Worm (Caenorhabditis elegans) whole organism, early embryonic: Measurements from ENCODE around the gene C35D10.5.

ENCODE experiments used
- B0310.2 ChIP-seq: sonication (generic microtip); optimal IDR thresholded peaks from 2 replicates; lab custom pipeline; 2016; ENCODE audit warnings: mild to moderate bottlenecking, missing genetic modification characterization, missing compliant biosample characterization
- F13C5.2 ChIP-seq: sonication (generic microtip); optimal IDR thresholded peaks from 2 replicates; lab custom pipeline; 2017; ENCODE audit warnings: mild to moderate bottlenecking, missing genetic modification characterization, inconsistent platforms, missing compliant biosample characterization
- aly-1 ChIP-seq: sonication (generic microtip); optimal IDR thresholded peaks from 2 replicates; lab custom pipeline; 2016; ENCODE audit warnings: missing genetic modification characterization, missing compliant biosample characterization
- ama-1 ChIP-seq: fragments of 150-350 bp; optimal IDR thresholded peaks from 2 replicates; lab custom pipeline; 2014
- ceh-13 ChIP-seq: fragments of 200-800 bp; sonication (Bioruptor generic); optimal IDR thresholded peaks from 2 replicates; lab custom pipeline; 2018; ENCODE audit warnings: mild to moderate bottlenecking, missing genetic modification characterization, missing compliant biosample characterization
- ceh-36 ChIP-seq: sonication (generic microtip); optimal IDR thresholded peaks from 2 replicates; lab custom pipeline; 2016; ENCODE audit warnings: missing genetic modification characterization, inconsistent platforms, missing compliant biosample characterization
- ets-7 ChIP-seq: sonication (generic microtip); optimal IDR thresholded peaks from 2 replicates; lab custom pipeline; 2016; ENCODE audit warnings: missing genotype, missing genetic modification characterization, missing compliant biosample characterization
- flt-1 ChIP-seq: fragments of 200-800 bp; sonication (Bioruptor generic); IDR thresholded peaks from 2 replicates; pipeline ENCODE4 v1.3.6; 2022; ENCODE audit warnings: missing genetic modification characterization, missing compliant biosample characterization
- hmbx-1 ChIP-seq: sonication (generic microtip); optimal IDR thresholded peaks from 2 replicates; lab custom pipeline; 2016; ENCODE audit warnings: mild to moderate bottlenecking, missing genetic modification characterization, missing compliant biosample characterization
- hmg-4 ChIP-seq: fragments of 200-800 bp; sonication (Bioruptor generic); optimal IDR thresholded peaks from 2 replicates; lab custom pipeline; 2018; ENCODE audit warnings: mild to moderate bottlenecking, missing genetic modification characterization, missing compliant biosample characterization
- hnd-1 ChIP-seq: sonication (generic microtip); optimal IDR thresholded peaks from 2 replicates; lab custom pipeline; 2016; ENCODE audit warnings: missing genetic modification characterization, missing compliant biosample characterization
- pes-1 ChIP-seq: fragments of 200-800 bp; sonication (Bioruptor generic); IDR thresholded peaks from 2 replicates; pipeline ENCODE4 v1.3.6; 2022; ENCODE audit warnings: missing genetic modification reagents, missing genetic modification characterization, missing compliant biosample characterization
- scrt-1 ChIP-seq: fragments of 200-800 bp; sonication (Bioruptor generic); IDR thresholded peaks from 2 replicates; pipeline ENCODE4 v1.3.6; 2022; ENCODE audit warnings: missing genetic modification characterization, missing compliant biosample characterization
- sea-1 ChIP-seq: fragments of 200-800 bp; sonication (Bioruptor generic); conservative IDR thresholded peaks from 2 replicates; pipeline ENCODE4 v1.3.6; 2022; ENCODE audit warnings: missing genetic modification characterization, missing compliant biosample characterization
- tbx-11 ChIP-seq: fragments of 200-800 bp; sonication (Bioruptor generic); IDR thresholded peaks from 2 replicates; pipeline ENCODE4 v1.3.6; 2022; ENCODE audit warnings: missing genetic modification characterization, missing compliant biosample characterization
- tbx-37 ChIP-seq: fragments of 200-800 bp; sonication (Bioruptor generic); conservative IDR thresholded peaks from 2 replicates; pipeline ENCODE4 v1.3.6; 2022; ENCODE audit warnings: missing genetic modification reagents, missing genetic modification characterization, missing compliant biosample characterization
- tra-4 ChIP-seq: sonication (generic microtip); optimal IDR thresholded peaks from 2 replicates; lab custom pipeline; 2017; ENCODE audit warnings: missing genetic modification characterization, missing compliant biosample characterization

Gene C35D10.5

ce11 chrIII:4906365-4906764 is 44.2 kb downstream of the C35D10.5 start:
- TF ChIP-seq tbx-11 (no peak), ceh-13 (GFP tag; lab: Kevin White, UChicago) (no peak), ama-1 (lab: Kevin White, UChicago) (no peak)

- TF ChIP-seq scrt-1 (no peak), ceh-36 (no peak), tbx-37 (no peak), ets-7 (tag; lab: Kevin White, UChicago) (no peak), F13C5.2 (tag; lab: Kevin White, UChicago) (no peak), hnd-1 (no peak), tra-4 (tag; lab: Kevin White, UChicago) (no peak), aly-1 (no peak), tbx-11 (no peak), flt-1 (no peak), sea-1 (GFP tag; lab: Robert Waterston, UW) (no peak), pes-1 (GFP tag; lab: Robert Waterston, UW) (no peak), hmg-4 (no peak), ceh-13 (GFP tag; lab: Kevin White, UChicago) (no peak), B0310.2 (tag; lab: Kevin White, UChicago) (no peak), hmbx-1 (tag; lab: Kevin White, UChicago) (no peak)
Observed at ce11 chrIII:4906896-4907295, 44.7 kb downstream of the C35D10.5 start, which contains the start of gene rom-1. rom-1 (plus strand) TSS chrIII:4907196.

ce11 chrIII:4909938-4910337 is 47.8 kb downstream of the C35D10.5 start, which contains the start of gene F26F4.12:
F26F4.12 (minus strand) TSS chrIII:4910038.
- TF ChIP-seq F13C5.2 (tag; lab: Kevin White, UChicago) (no peak), hmbx-1 (tag; lab: Kevin White, UChicago) (no peak), scrt-1 (no peak), aly-1 (no peak), B0310.2 (tag; lab: Kevin White, UChicago) (no peak), pes-1 (GFP tag; lab: Robert Waterston, UW) (no peak)

- TF ChIP-seq aly-1 = no peak
- TF ChIP-seq ceh-36 = no peak
- TF ChIP-seq ceh-13 (GFP tag; lab: Kevin White, UChicago) = no peak
- no peak for TF ChIP-seq ets-7 (tag; lab: Kevin White, UChicago)
- no peak for TF ChIP-seq tbx-11
- no peak for TF ChIP-seq hnd-1
- no peak for TF ChIP-seq ama-1 (lab: Kevin White, UChicago)
- no peak for TF ChIP-seq hmbx-1 (tag; lab: Kevin White, UChicago)
- no peak for TF ChIP-seq scrt-1
- no peak for TF ChIP-seq tbx-37
- TF ChIP-seq B0310.2 (tag; lab: Kevin White, UChicago) = no peak
- TF ChIP-seq sea-1 (GFP tag; lab: Robert Waterston, UW) = no peak
- no peak for TF ChIP-seq F13C5.2 (tag; lab: Kevin White, UChicago)
- TF ChIP-seq pes-1 (GFP tag; lab: Robert Waterston, UW) = no peak
- TF ChIP-seq flt-1 = no peak
- TF ChIP-seq hmg-4 = no peak
Observed at ce11 chrIII:4910956-4911355, 48.8 kb downstream of the C35D10.5 start, which contains the start of gene F26F4.2. F26F4.2 (plus strand) TSS chrIII:4911256.

- TF ChIP-seq ceh-13 (GFP tag; lab: Kevin White, UChicago) (no peak), tbx-37 (0 out of 2 replicates have a peak, but pooled peaks have one; percentile 25), ceh-36 (no peak)
Observed at ce11 chrIII:4912317-4912716, 50.2 kb downstream of the C35D10.5 start, which contains the start of the genes F26F4.9 and cee-1. F26F4.9 (minus strand) TSS chrIII:4912521. cee-1 (plus strand) TSS chrIII:4912699.
